Fruit fly (Drosophila melanogaster) whole organism, wandering third instar larva: Measurements from ENCODE around the gene SMC1.

Experiments
- Abd-B ChIP-seq: fragments of >200 bp; optimal IDR thresholded peaks from 2 replicates; lab custom pipeline; 2017; ENCODE audit warnings: missing biosample characterization, missing genetic modification characterization
- CG32264 ChIP-seq: fragments of 200-800 bp; sonication (Bioruptor generic); optimal IDR thresholded peaks from 2 replicates; lab custom pipeline; 2016; ENCODE audit warnings: missing biosample characterization, missing genetic modification characterization
- CG9705 ChIP-seq: fragments of 200-800 bp; sonication (Bioruptor generic); optimal IDR thresholded peaks from 2 replicates; lab custom pipeline; 2018; ENCODE audit warnings: missing biosample characterization, mild to moderate bottlenecking, missing genetic modification characterization
- CrebA ChIP-seq: fragments of 200-800 bp; sonication (Bioruptor generic); optimal IDR thresholded peaks from 2 replicates; lab custom pipeline; 2016; ENCODE audit warnings: missing biosample characterization, mild to moderate bottlenecking, missing genetic modification characterization, borderline replicate concordance
- Dfd ChIP-seq: fragments of >200 bp; optimal IDR thresholded peaks from 2 replicates; lab custom pipeline; 2017; ENCODE audit warnings: missing biosample characterization, missing genetic modification characterization
- Dif ChIP-seq: fragments of 200-275, 200-300 bp; sonication (Bioruptor generic); optimal IDR thresholded peaks from 2 replicates; lab custom pipeline; 2018; ENCODE audit warnings: missing biosample characterization, missing genetic modification characterization; ENCODE audit not compliant: partially characterized antibody
- GATAd ChIP-seq: sonication (Bioruptor generic); optimal IDR thresholded peaks from 2 replicates; lab custom pipeline; 2016; ENCODE audit warnings: missing biosample characterization, missing genetic modification characterization
- HLH106 ChIP-seq: fragments of 200-800 bp; optimal IDR thresholded peaks from 3 replicates; lab custom pipeline; 2019; ENCODE audit warnings: missing biosample characterization, mild to moderate bottlenecking, missing genetic modification characterization, moderate library complexity
- Hnf4 ChIP-seq: fragments of 200-800 bp; sonication (Bioruptor generic); optimal IDR thresholded peaks from 2 replicates; lab custom pipeline; 2016; ENCODE audit warnings: missing biosample characterization, mild to moderate bottlenecking, missing genetic modification characterization
- Hr78 ChIP-seq: fragments of >200 bp; optimal IDR thresholded peaks from 2 replicates; lab custom pipeline; 2017; ENCODE audit warnings: missing biosample characterization, missing genetic modification characterization
- Hr83 ChIP-seq: fragments of 200-300 bp; sonication (Bioruptor generic); optimal IDR thresholded peaks from 2 replicates; lab custom pipeline; 2016; ENCODE audit warnings: missing biosample characterization, mild to moderate bottlenecking, missing genetic modification characterization, moderate library complexity; ENCODE audit not compliant: poor library complexity, severe bottlenecking
- Jra ChIP-seq: sonication (Bioruptor generic); optimal IDR thresholded peaks from 2 replicates; lab custom pipeline; 2016; ENCODE audit warnings: missing biosample characterization, missing genetic modification characterization
- Mio ChIP-seq: sonication (Bioruptor generic); optimal IDR thresholded peaks from 2 replicates; lab custom pipeline; 2016; ENCODE audit warnings: missing biosample characterization, missing genetic modification characterization
- Myc ChIP-seq: fragments of >200 bp; optimal IDR thresholded peaks from 2 replicates; lab custom pipeline; 2017
- N ChIP-seq: fragments of >200 bp; optimal IDR thresholded peaks from 2 replicates; lab custom pipeline; 2018; ENCODE audit warnings: missing biosample characterization, missing external identifiers, missing genetic modification characterization
- OdsH ChIP-seq: fragments of 200-800 bp; sonication (Bioruptor generic); optimal IDR thresholded peaks from 2 replicates; lab custom pipeline; 2016; ENCODE audit warnings: missing biosample characterization, mild to moderate bottlenecking, missing genetic modification characterization
- Rel ChIP-seq, 2 experiments: fragments of 200-800 bp; sonication (Bioruptor generic) in 1 of 2; optimal IDR thresholded peaks; 2 replicates in 1 of 2; 3 replicates in 1 of 2; lab custom pipeline; 2016 to 2019; ENCODE audit warnings: mild to moderate bottlenecking in 2 of 2, missing biosample characterization in 2 of 2, missing genetic modification characterization in 2 of 2, moderate library complexity in 1 of 2
- Sp1 ChIP-seq: fragments of 200-800 bp; sonication (Bioruptor generic); optimal IDR thresholded peaks from 3 replicates; lab custom pipeline; 2019; ENCODE audit warnings: missing biosample characterization, mild to moderate bottlenecking, missing genetic modification characterization, moderate library complexity
- Vsx2 ChIP-seq: fragments of 200-300, 225-300 bp; sonication (Bioruptor generic); optimal IDR thresholded peaks from 2 replicates; lab custom pipeline; 2018; ENCODE audit warnings: missing biosample characterization, missing genetic modification characterization; ENCODE audit not compliant: partially characterized antibody
- brk ChIP-seq: fragments of 200-800 bp; sonication (Bioruptor generic); optimal IDR thresholded peaks from 2 replicates; lab custom pipeline; 2016; ENCODE audit warnings: missing biosample characterization, mild to moderate bottlenecking, missing genetic modification characterization
- dmrt93B ChIP-seq: fragments of 200-800 bp; sonication (Bioruptor generic); optimal IDR thresholded peaks from 2 replicates; lab custom pipeline; 2018; ENCODE audit warnings: missing biosample characterization, mild to moderate bottlenecking, missing genetic modification characterization
- dsf ChIP-seq: sonication (Bioruptor generic); optimal IDR thresholded peaks from 2 replicates; lab custom pipeline; 2016; ENCODE audit warnings: missing biosample characterization, missing genetic modification characterization, borderline replicate concordance
- ey ChIP-seq: fragments of 200-800 bp; sonication (Bioruptor generic); optimal IDR thresholded peaks from 2 replicates; lab custom pipeline; 2016; ENCODE audit warnings: missing biosample characterization, missing genetic modification characterization
- foxo ChIP-seq, 2 experiments: fragments of 200-800 bp; sonication (Bioruptor generic); optimal IDR thresholded peaks; 2 replicates in 1 of 2; 3 replicates in 1 of 2; lab custom pipeline; 2016 to 2017; ENCODE audit warnings: missing biosample characterization in 2 of 2, missing genetic modification characterization in 2 of 2
- fru ChIP-seq: fragments of 200-800 bp; sonication (Bioruptor generic); optimal IDR thresholded peaks from 3 replicates; lab custom pipeline; 2016; ENCODE audit warnings: missing biosample characterization, mild to moderate bottlenecking, missing genetic modification characterization
- h ChIP-seq: fragments of 200-800 bp; sonication (Bioruptor generic); optimal IDR thresholded peaks from 3 replicates; lab custom pipeline; 2016; ENCODE audit warnings: missing biosample characterization, mild to moderate bottlenecking, missing genetic modification characterization
- jim ChIP-seq: fragments of 175-275, 200-325 bp; sonication (Bioruptor generic); optimal IDR thresholded peaks from 2 replicates; lab custom pipeline; 2016; ENCODE audit warnings: missing biosample characterization, mild to moderate bottlenecking, missing genetic modification characterization
- pan ChIP-seq: fragments of >200 bp; optimal IDR thresholded peaks from 2 replicates; lab custom pipeline; 2017
- psq ChIP-seq: fragments of 200-800 bp; sonication (Bioruptor generic); optimal IDR thresholded peaks from 3 replicates; lab custom pipeline; 2017; ENCODE audit warnings: missing biosample characterization, mild to moderate bottlenecking, missing genetic modification characterization, moderate library complexity
- rgr ChIP-seq: fragments of 200-800 bp; sonication (Bioruptor generic); optimal IDR thresholded peaks from 3 replicates; lab custom pipeline; 2016; ENCODE audit warnings: missing biosample characterization, mild to moderate bottlenecking, missing genetic modification characterization
- tai ChIP-seq: sonication (Bioruptor generic); optimal IDR thresholded peaks from 2 replicates; lab custom pipeline; 2016; ENCODE audit warnings: missing biosample characterization, missing genetic modification characterization
- usp ChIP-seq: fragments of >200 bp; optimal IDR thresholded peaks from 2 replicates; lab custom pipeline; 2017; ENCODE audit warnings: missing biosample characterization, missing genetic modification characterization

Gene SMC1

dm6 chr3R:24012038-24012693 is 45.9 kb upstream of the SMC1 start:
- TF ChIP-seq Myc (lab: Kevin White, UChicago) (no peak), psq (no peak), Hr78 (GFP tag; lab: Kevin White, UChicago) (no peak), Rel (GFP tag; optimal IDR thresholded peaks at IDR 0.05; lab: Kevin White, UChicago) (no peak), Rel (tag; optimal IDR thresholded peaks at IDR 0.05; lab: Kevin White, UChicago) (no peak), brk (no peak), h (GFP tag; lab: Kevin White, UChicago) (no peak), Abd-B (no peak), ey (GFP tag; lab: Kevin White, UChicago) (no peak), Mio (no peak), usp (GFP tag; lab: Kevin White, UChicago) (no peak), dmrt93B (GFP tag; lab: Kevin White, UChicago) (no peak)

- TF ChIP-seq dsf: no peak
- no peak for TF ChIP-seq CrebA (GFP tag; lab: Kevin White, UChicago)
- no peak for TF ChIP-seq N
- no peak for TF ChIP-seq Vsx2 (GFP tag; lab: Kevin White, UChicago)
- TF ChIP-seq Jra: no peak
- TF ChIP-seq Dif (GFP tag; lab: Kevin White, UChicago): no peak
- TF ChIP-seq brk: no peak
- no peak for TF ChIP-seq jim (GFP tag; lab: Kevin White, UChicago)
- TF ChIP-seq Hr83: no peak
- no peak for TF ChIP-seq GATAd (GFP tag; lab: Kevin White, UChicago)
- no peak for TF ChIP-seq CG32264
- no peak for TF ChIP-seq fru (GFP tag; lab: Kevin White, UChicago)
- TF ChIP-seq pan (lab: Kevin White, UChicago): no peak
- no peak for TF ChIP-seq Mio
- TF ChIP-seq Dfd (GFP tag; lab: Kevin White, UChicago): no peak
- no peak for TF ChIP-seq Hr78 (GFP tag; lab: Kevin White, UChicago)
- TF ChIP-seq OdsH (GFP tag; lab: Kevin White, UChicago): no peak
- no peak for TF ChIP-seq dmrt93B (GFP tag; lab: Kevin White, UChicago)
- no peak for TF ChIP-seq Sp1 (GFP tag; lab: Kevin White, UChicago)
- TF ChIP-seq HLH106 (tag; lab: Kevin White, UChicago): no peak
- TF ChIP-seq, all 38 proteins: peak for 0
Observed at dm6 chr3R:24014600-24014999, 43.5 kb upstream of the SMC1 start.

dm6 chr3R:24015449-24015848 is 42.6 kb upstream of the SMC1 start:
- peak; percentile 7 for TF ChIP-seq rgr (GFP tag; lab: Kevin White, UChicago)
- no peak for TF ChIP-seq Sp1 (GFP tag; lab: Kevin White, UChicago)
- no peak for TF ChIP-seq Hnf4
- TF ChIP-seq foxo (GFP tag; optimal IDR thresholded peaks at IDR 0.05; lab: Kevin White, UChicago): no peak
- no peak for TF ChIP-seq brk
- no peak for TF ChIP-seq CG9705 (GFP tag; lab: Kevin White, UChicago)
- no peak for TF ChIP-seq Hr83
- TF ChIP-seq usp (GFP tag; lab: Kevin White, UChicago): no peak
- TF ChIP-seq Rel (GFP tag; optimal IDR thresholded peaks at IDR 0.05; lab: Kevin White, UChicago): no peak
- TF ChIP-seq Rel (tag; optimal IDR thresholded peaks at IDR 0.05; lab: Kevin White, UChicago): peak; percentile 94
- no peak for TF ChIP-seq jim (GFP tag; lab: Kevin White, UChicago)
- TF ChIP-seq OdsH (GFP tag; lab: Kevin White, UChicago): no peak
- no peak for TF ChIP-seq fru (GFP tag; lab: Kevin White, UChicago)

dm6 chr3R:24015939-24016913 is 41.9 kb upstream of the SMC1 start:
- no peak for TF ChIP-seq dmrt93B (GFP tag; lab: Kevin White, UChicago)
- no peak for TF ChIP-seq tai (GFP tag; lab: Kevin White, UChicago)
- peak; percentile 21 for TF ChIP-seq OdsH (GFP tag; lab: Kevin White, UChicago)
- no peak for TF ChIP-seq CrebA (GFP tag; lab: Kevin White, UChicago)
- peak; percentile 8 for TF ChIP-seq ey (GFP tag; lab: Kevin White, UChicago)
- TF ChIP-seq h (GFP tag; lab: Kevin White, UChicago): peak; percentile 40
